Worm (Caenorhabditis elegans) whole organism, young adult: ENCODE data around the gene F25D1.8.

Experiments
- F52B5.7 ChIP-seq: sonication (generic microtip); optimal IDR thresholded peaks from 2 replicates; lab custom pipeline; 2016; ENCODE audit warnings: mild to moderate bottlenecking, missing genetic modification characterization, missing compliant biosample characterization
- K11D2.4 ChIP-seq: fragments of 200-800 bp; sonication (Bioruptor generic); IDR thresholded peaks from 2 replicates; pipeline ENCODE4 v1.3.6; 2022; ENCODE audit warnings: missing genetic modification reagents, missing genetic modification characterization, missing compliant biosample characterization
- bed-1 ChIP-seq: fragments of 200-800 bp; sonication (Bioruptor generic); IDR thresholded peaks from 2 replicates; pipeline ENCODE4 v1.3.6; 2022; ENCODE audit warnings: missing genetic modification reagents, missing genetic modification characterization, missing compliant biosample characterization
- egl-18 ChIP-seq: fragments of 200-800 bp; sonication (Bioruptor generic); IDR thresholded peaks from 2 replicates; pipeline ENCODE4 v1.3.6; 2022; ENCODE audit warnings: missing genetic modification reagents, missing genetic modification characterization, missing compliant biosample characterization
- lsy-27 ChIP-seq: sonication (generic microtip); optimal IDR thresholded peaks from 2 replicates; lab custom pipeline; 2017; ENCODE audit warnings: missing genetic modification characterization, mild to moderate bottlenecking, missing compliant biosample characterization, antibody characterized with exemption, missing genotype, borderline replicate concordance; ENCODE audit not compliant: insufficient read depth
- sea-2 ChIP-seq: fragments of 200-800 bp; sonication (Bioruptor generic); IDR thresholded peaks from 2 replicates; pipeline ENCODE4 v1.3.6; 2022; ENCODE audit warnings: missing genetic modification characterization, missing compliant biosample characterization
- snpc-4 ChIP-seq, 5 experiments: fragments of 150-350 bp in 1 of 5; sonication (generic microtip) in 4 of 5; optimal IDR thresholded peaks; 2 replicates each; lab custom pipeline; 2014 to 2018; ENCODE audit warnings: missing genetic modification characterization in 5 of 5, missing biosample characterization in 3 of 5, antibody characterized with exemption in 2 of 5, mild to moderate bottlenecking in 2 of 5, missing compliant biosample characterization in 2 of 5, missing genotype in 2 of 5, moderate library complexity in 2 of 5, missing genetic modification reagents in 1 of 5
- somi-1 ChIP-seq: fragments of 200-800 bp; sonication (Bioruptor generic); optimal IDR thresholded peaks from 2 replicates; lab custom pipeline; 2018; ENCODE audit warnings: mild to moderate bottlenecking, missing genetic modification characterization, missing compliant biosample characterization
- tbx-9 ChIP-seq: sonication (generic microtip); optimal IDR thresholded peaks from 2 replicates; lab custom pipeline; 2016; ENCODE audit warnings: borderline replicate concordance, missing genetic modification characterization, inconsistent platforms, missing compliant biosample characterization
- unc-62 ChIP-seq: fragments of 150-350 bp; optimal IDR thresholded peaks from 2 replicates; lab custom pipeline; 2014; ENCODE audit warnings: missing biosample characterization, missing genetic modification reagents, missing genetic modification characterization
- ztf-6 ChIP-seq: fragments of 200-800 bp; sonication (Bioruptor generic); IDR thresholded peaks from 2 replicates; pipeline ENCODE4 v1.3.6; 2022; ENCODE audit warnings: missing genetic modification reagents, missing genetic modification characterization, missing compliant biosample characterization

DNA sequence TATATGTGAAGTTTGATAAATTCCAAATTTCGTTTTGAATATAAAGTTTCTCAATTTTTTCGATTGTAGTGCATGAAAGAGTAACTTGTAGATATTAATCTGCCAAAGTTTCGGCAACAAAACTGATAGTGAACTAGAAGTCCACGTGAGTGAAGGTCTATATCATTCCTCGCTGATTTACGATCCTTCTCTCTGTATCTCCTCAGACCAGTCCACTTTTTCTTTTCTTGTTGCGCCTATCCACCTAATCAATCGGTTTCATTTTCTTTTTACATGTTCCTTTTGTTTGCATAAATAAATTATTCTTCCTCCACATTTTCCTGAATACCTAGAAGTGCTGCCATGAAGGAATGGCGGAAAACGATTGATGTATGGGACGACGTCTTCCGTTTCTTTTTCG is 24.9 kb downstream of the F25D1.8 start:
- TF ChIP-seq tbx-9 (tag; lab: Kevin White, UChicago) (no peak), unc-62 (GFP tag; lab: Kevin White, UChicago) (no peak), somi-1 (GFP tag; lab: Kevin White, UChicago) (no peak), snpc-4 (GFP tag; optimal IDR thresholded peaks at IDR 0.05; lab: Kevin White, UChicago) (no peak), snpc-4 (tag; optimal IDR thresholded peaks at IDR 0.05; lab: Kevin White, UChicago) (no peak), F52B5.7 (tag; lab: Kevin White, UChicago) (no peak), ztf-6 (no peak), egl-18 (GFP tag; lab: Robert Waterston, UW) (no peak), lsy-27 (no peak), sea-2 (GFP tag; lab: Robert Waterston, UW) (no peak), K11D2.4 (no peak), bed-1 (GFP tag; lab: Robert Waterston, UW) (no peak)
